Fruit fly (Drosophila melanogaster) whole organism, embryonic: ENCODE results near the gene vari.

Experiments used
- Atf-2 ChIP-seq: fragments of 200-800 bp; sonication (Bioruptor generic); optimal IDR thresholded peaks from 2 replicates; lab custom pipeline; 2016; ENCODE audit warnings: missing biosample characterization, missing genetic modification characterization
- CG1024 ChIP-seq: fragments of 200-800 bp; sonication (Bioruptor generic); IDR thresholded peaks from 2 replicates; pipeline ENCODE4 v1.3.6; 2022; ENCODE audit warnings: missing biosample characterization, missing genetic modification characterization
- CG13287 ChIP-seq: fragments of 200-800 bp; sonication (Bioruptor generic); IDR thresholded peaks from 2 replicates; pipeline ENCODE4 v1.3.6; 2022; ENCODE audit warnings: missing biosample characterization, missing genetic modification characterization; ENCODE audit not compliant: partially characterized antibody
- CG13894 ChIP-seq: fragments of 200-800 bp; sonication (Bioruptor generic); optimal IDR thresholded peaks from 3 replicates; lab custom pipeline; 2018; ENCODE audit warnings: missing biosample characterization, mild to moderate bottlenecking, missing genetic modification characterization, moderate library complexity
- CG17328 ChIP-seq: fragments of 200-800 bp; sonication (Bioruptor generic); IDR thresholded peaks from 2 replicates; pipeline ENCODE4 v1.3.6; 2022; ENCODE audit warnings: missing biosample characterization, missing genetic modification characterization
- CG18476 ChIP-seq: fragments of 200-800 bp; sonication (Bioruptor generic); optimal IDR thresholded peaks from 2 replicates; lab custom pipeline; 2016; ENCODE audit warnings: missing biosample characterization, mild to moderate bottlenecking, missing genetic modification characterization
- CG31388 ChIP-seq: fragments of 200-800 bp; sonication (Bioruptor generic); optimal IDR thresholded peaks from 2 replicates; lab custom pipeline; 2016; ENCODE audit warnings: missing biosample characterization, missing genetic modification characterization
- CG3281 ChIP-seq: fragments of 200-800 bp; sonication (Bioruptor generic); optimal IDR thresholded peaks from 3 replicates; lab custom pipeline; 2017; ENCODE audit warnings: missing biosample characterization, mild to moderate bottlenecking, missing genetic modification characterization
- CG4282 ChIP-seq: fragments of 200-800 bp; sonication (Bioruptor generic); optimal IDR thresholded peaks from 2 replicates; lab custom pipeline; 2016; ENCODE audit warnings: missing biosample characterization, missing genetic modification characterization
- CG6791 ChIP-seq: fragments of 200-800 bp; sonication (Bioruptor generic); IDR thresholded peaks from 3 replicates; pipeline ENCODE4 v1.3.6; 2022; ENCODE audit warnings: missing biosample characterization, missing genetic modification characterization; ENCODE audit not compliant: partially characterized antibody
- CG7745 ChIP-seq: fragments of 200-800 bp; sonication (Bioruptor generic); optimal IDR thresholded peaks from 2 replicates; lab custom pipeline; 2018; ENCODE audit warnings: missing biosample characterization, mild to moderate bottlenecking, missing genetic modification characterization, moderate library complexity
- CG9215 ChIP-seq: fragments of 200-800 bp; sonication (Bioruptor generic); IDR thresholded peaks from 2 replicates; pipeline ENCODE4 v1.3.6; 2022; ENCODE audit warnings: missing biosample characterization, missing genetic modification characterization
- CG9817 ChIP-seq: fragments of 200-800 bp; sonication (Bioruptor generic); optimal IDR thresholded peaks from 2 replicates; lab custom pipeline; 2018; ENCODE audit warnings: missing biosample characterization, mild to moderate bottlenecking, missing genetic modification characterization, moderate library complexity
- D ChIP-seq, 2 experiments: fragments of 200-800 bp in 1 of 2; fragments of >200 bp in 1 of 2; sonication (Bioruptor generic) in 1 of 2; optimal IDR thresholded peaks; 2 replicates in 1 of 2; 3 replicates in 1 of 2; lab custom pipeline; 2017; ENCODE audit warnings: mild to moderate bottlenecking in 1 of 2, missing biosample characterization in 1 of 2, missing genetic modification characterization in 1 of 2, missing genetic modification reagents in 1 of 2
- D19B ChIP-seq: fragments of 200-800 bp; sonication (Bioruptor generic); optimal IDR thresholded peaks from 2 replicates; lab custom pipeline; 2017; ENCODE audit warnings: missing biosample characterization, mild to moderate bottlenecking, missing genetic modification characterization
- Eip74EF ChIP-seq, 2 experiments: fragments of 200-800 bp in 1 of 2; fragments of >200 bp in 1 of 2; sonication (Bioruptor generic) in 1 of 2; optimal IDR thresholded peaks; 2 replicates each; lab custom pipeline; 2017 to 2019; ENCODE audit warnings: missing biosample characterization in 2 of 2, missing genetic modification characterization in 2 of 2, mild to moderate bottlenecking in 1 of 2, moderate library complexity in 1 of 2
- Elba2 ChIP-seq: fragments of 200-800 bp; sonication (Bioruptor generic); optimal IDR thresholded peaks from 3 replicates; lab custom pipeline; 2016; ENCODE audit warnings: missing biosample characterization, missing genetic modification characterization
- Hr3 ChIP-seq: fragments of 200-800 bp; sonication (Bioruptor generic); optimal IDR thresholded peaks from 3 replicates; lab custom pipeline; 2016; ENCODE audit warnings: missing biosample characterization, missing genetic modification characterization
- Hsf ChIP-seq: fragments of 200-800 bp; sonication (Bioruptor generic); optimal IDR thresholded peaks from 3 replicates; lab custom pipeline; 2016; ENCODE audit warnings: missing biosample characterization, missing genetic modification characterization
- Med ChIP-seq: fragments of 200-800 bp; sonication (Bioruptor generic); peaks from one replicate; lab custom pipeline; 2016; ENCODE audit warnings: missing biosample characterization, missing genetic modification characterization, mild to moderate bottlenecking, inconsistent platforms, moderate library complexity
- Myb ChIP-seq: fragments of 200-800 bp; sonication (Bioruptor generic); optimal IDR thresholded peaks from 2 replicates; lab custom pipeline; 2016; ENCODE audit warnings: missing biosample characterization, missing genetic modification characterization
- NfI ChIP-seq: fragments of 200-800 bp; sonication (Bioruptor generic); optimal IDR thresholded peaks from 3 replicates; lab custom pipeline; 2018; ENCODE audit warnings: missing biosample characterization, mild to moderate bottlenecking, missing genetic modification characterization, moderate library complexity
- Pdp1 ChIP-seq, 2 experiments: fragments of 200-800 bp; sonication (Bioruptor generic); optimal IDR thresholded peaks; 3 replicates each; lab custom pipeline; 2016; ENCODE audit warnings: missing biosample characterization in 2 of 2, missing genetic modification characterization in 2 of 2, mild to moderate bottlenecking in 1 of 2, moderate library complexity in 1 of 2
- Ptx1 ChIP-seq: fragments of 200-800 bp; sonication (Bioruptor generic); IDR thresholded peaks from 2 replicates; pipeline ENCODE4 v1.3.6; 2022; ENCODE audit warnings: missing biosample characterization, missing genetic modification characterization
- TFAM ChIP-seq: fragments of 200-800 bp; sonication (Bioruptor generic); optimal IDR thresholded peaks from 2 replicates; lab custom pipeline; 2017; ENCODE audit warnings: missing biosample characterization, missing genetic modification characterization, inconsistent platforms
- Usf ChIP-seq: fragments of 200-800 bp; sonication (Bioruptor generic); optimal IDR thresholded peaks from 2 replicates; lab custom pipeline; 2017; ENCODE audit warnings: missing genotype, missing biosample characterization, missing genetic modification characterization
- cg ChIP-seq: fragments of 200-800 bp; sonication (Bioruptor generic); optimal IDR thresholded peaks from 3 replicates; lab custom pipeline; 2019; ENCODE audit warnings: missing biosample characterization, mild to moderate bottlenecking, missing genetic modification characterization, moderate library complexity
- chif ChIP-seq, 2 experiments: fragments of 200-800 bp; sonication (Bioruptor generic); optimal IDR thresholded peaks; 3 replicates each; lab custom pipeline; 2016; ENCODE audit warnings: missing biosample characterization in 2 of 2, missing genetic modification characterization in 2 of 2
- chinmo ChIP-seq: fragments of 200-800 bp; sonication (Bioruptor generic); IDR thresholded peaks from 4 replicates; pipeline ENCODE4 v1.3.6; 2022; ENCODE audit warnings: missing biosample characterization, missing genetic modification characterization; ENCODE audit not compliant: partially characterized antibody
- exex ChIP-seq: fragments of 200-800 bp; sonication (Bioruptor generic); optimal IDR thresholded peaks from 4 replicates; lab custom pipeline; 2018; ENCODE audit warnings: missing biosample characterization, mild to moderate bottlenecking, missing genetic modification characterization, moderate library complexity
- hkb ChIP-seq, 2 experiments: fragments of 200-800 bp in 1 of 2; fragments of >200 bp in 1 of 2; sonication (Bioruptor generic) in 1 of 2; IDR thresholded peaks in 1 of 2; optimal IDR thresholded peaks in 1 of 2; 2 replicates each; pipeline versions ENCODE4 v1.3.6 to Lab custom; 2017 to 2022; ENCODE audit warnings: missing biosample characterization in 1 of 2, missing genetic modification characterization in 1 of 2
- kni ChIP-seq: fragments of 200-800 bp; sonication (Bioruptor generic); optimal IDR thresholded peaks from 3 replicates; lab custom pipeline; 2017; ENCODE audit warnings: mild to moderate bottlenecking, missing biosample characterization, missing genetic modification reagents, missing genetic modification characterization
- lab ChIP-seq: fragments of 200-800 bp; sonication (Bioruptor generic); optimal IDR thresholded peaks from 3 replicates; lab custom pipeline; 2017; ENCODE audit warnings: missing biosample characterization, missing genetic modification characterization, mild to moderate bottlenecking, moderate library complexity, missing genetic modification reagents
- onecut ChIP-seq: fragments of 200-800 bp; sonication (Bioruptor generic); IDR thresholded peaks from 2 replicates; pipeline ENCODE4 v1.3.6; 2022; ENCODE audit warnings: missing biosample characterization, missing genetic modification characterization
- pros ChIP-seq: fragments of 200-800 bp; sonication (Bioruptor generic); optimal IDR thresholded peaks from 3 replicates; lab custom pipeline; 2019; ENCODE audit warnings: missing biosample characterization, mild to moderate bottlenecking, missing genetic modification characterization, moderate library complexity
- pum ChIP-seq: fragments of 200-800 bp; sonication (Bioruptor generic); optimal IDR thresholded peaks from 2 replicates; lab custom pipeline; 2016; ENCODE audit warnings: missing biosample characterization, missing genetic modification characterization
- ro ChIP-seq: fragments of 200-800 bp; sonication (Bioruptor generic); IDR thresholded peaks from 2 replicates; pipeline ENCODE4 v1.3.6; 2022; ENCODE audit warnings: missing biosample characterization, missing genetic modification characterization
- sd ChIP-seq: fragments of 200-800 bp; sonication (Bioruptor generic); optimal IDR thresholded peaks from 3 replicates; lab custom pipeline; 2018; ENCODE audit warnings: missing biosample characterization, mild to moderate bottlenecking, missing genetic modification characterization, moderate library complexity
- sens ChIP-seq: fragments of 200-800 bp; sonication (Bioruptor generic); peaks from one replicate; lab custom pipeline; 2016; ENCODE audit warnings: missing biosample characterization, missing genetic modification characterization
- stc ChIP-seq: fragments of 200-800 bp; sonication (Bioruptor generic); IDR thresholded peaks from 2 replicates; pipeline ENCODE4 v1.3.6; 2022; ENCODE audit warnings: missing biosample characterization, missing genetic modification characterization
- tup ChIP-seq: fragments of 200-800 bp; sonication (Bioruptor generic); optimal IDR thresholded peaks from 2 replicates; lab custom pipeline; 2016; ENCODE audit warnings: missing biosample characterization, mild to moderate bottlenecking, missing genetic modification characterization, moderate library complexity
- twi ChIP-seq: fragments of 200-800 bp; optimal IDR thresholded peaks from 2 replicates; lab custom pipeline; 2019; ENCODE audit warnings: missing biosample characterization, mild to moderate bottlenecking, missing genetic modification characterization, moderate library complexity
- tx ChIP-seq: fragments of 200-800 bp; sonication (Bioruptor generic); optimal IDR thresholded peaks from 2 replicates; lab custom pipeline; 2016; ENCODE audit warnings: missing biosample characterization, missing genetic modification characterization
- vvl ChIP-seq: fragments of 200-800 bp; sonication (Bioruptor generic); IDR thresholded peaks from 2 replicates; pipeline ENCODE4 v1.3.6; 2022; ENCODE audit warnings: missing biosample characterization, missing genetic modification characterization
- zfh1 ChIP-seq: fragments of 200-800 bp; sonication (Bioruptor generic); IDR thresholded peaks from 3 replicates; pipeline ENCODE4 v1.3.6; 2022; ENCODE audit warnings: missing biosample characterization, missing genetic modification characterization
- zfh2 ChIP-seq: fragments of 200-800 bp; sonication (Bioruptor generic); optimal IDR thresholded peaks from 2 replicates; lab custom pipeline; 2016; ENCODE audit warnings: missing biosample characterization, missing genetic modification characterization

Gene vari

dm6 chr2L:20797515-20797847 lies 639 bp upstream of the vari start, which contains the start of gene CG9328 (continued):
- peak; percentile 51; the same call in 1 of the 2 replicates for TF ChIP-seq onecut (GFP tag; lab: Robert Waterston, UW)
- no peak for TF ChIP-seq CG1024
- TF ChIP-seq, all 482 proteins: peak for 206

- TF ChIP-seq Atf-2 (GFP tag; lab: Kevin White, UChicago) (no peak), CG13894 (peak; percentile 74), zfh1 (GFP tag; lab: Robert Waterston, UW) (0 out of 3 replicates have a peak, but pooled peaks have one; percentile 4), cg (GFP tag; lab: Kevin White, UChicago) (peak; percentile 12), CG4282 (GFP tag; lab: Kevin White, UChicago) (no peak), Pdp1 (GFP tag; optimal IDR thresholded peaks at IDR 0.05; lab: Kevin White, UChicago) (peak in 1 of 2 experiments; percentile 64), Myb (GFP tag; lab: Kevin White, UChicago) (no peak), Elba2 (GFP tag; lab: Kevin White, UChicago) (peak; percentile 54), NfI (no peak)
These were observed 1.1 kb downstream of the vari start for dm6 chr2L:20795774-20796173.

- TF ChIP-seq Med (peak; percentile 15), tup (no peak), exex (tag; lab: Kevin White, UChicago) (no peak), kni (peak; percentile 22), tx (GFP tag; lab: Kevin White, UChicago) (no peak), Eip74EF (GFP tag; optimal IDR thresholded peaks at IDR 0.05; lab: Kevin White, UChicago) (no peak), CG7745 (tag; lab: Kevin White, UChicago) (no peak), pum (no peak), stc (no peak), D (optimal IDR thresholded peaks at IDR 0.05; lab: Kevin White, UChicago) (no peak), D (GFP tag; optimal IDR thresholded peaks at IDR 0.05; lab: Kevin White, UChicago) (no peak), CG13287 (GFP tag; lab: Robert Waterston, UW) (no peak), CG18476 (GFP tag; lab: Kevin White, UChicago) (no peak), sd (tag; lab: Kevin White, UChicago) (no peak), CG9817 (tag; lab: Kevin White, UChicago) (no peak), twi (tag; lab: Kevin White, UChicago) (no peak), CG3281 (GFP tag; lab: Kevin White, UChicago) (no peak), pros (peak; percentile 64), Ptx1 (GFP tag; lab: Robert Waterston, UW) (no peak), Pdp1 (GFP tag; optimal IDR thresholded peaks at IDR 0.05; lab: Kevin White, UChicago) (peak in 1 of 2 experiments; percentile 56), TFAM (GFP tag; lab: Kevin White, UChicago) (no peak), CG31388 (GFP tag; lab: Kevin White, UChicago) (no peak), chinmo (peak; percentile 66; the same call in 2 of the 4 replicates), CG6791 (GFP tag; lab: Robert Waterston, UW) (peak; percentile 25; the same call in 1 of the 3 replicates), zfh2 (GFP tag; lab: Kevin White, UChicago) (no peak), sens (GFP tag; lab: Kevin White, UChicago) (peak; percentile 24), Hsf (GFP tag; lab: Kevin White, UChicago) (no peak), hkb (optimal IDR thresholded peaks at IDR 0.05; lab: Kevin White, UChicago) (no peak), hkb (GFP tag; IDR thresholded peaks at IDR 0.05; lab: Robert Waterston, UW) (no peak), Usf (GFP tag; lab: Kevin White, UChicago) (no peak), ro (GFP tag; lab: Robert Waterston, UW) (no peak), Hr3 (GFP tag; lab: Kevin White, UChicago) (no peak), Atf-2 (GFP tag; lab: Kevin White, UChicago) (no peak), CG17328 (GFP tag; lab: Robert Waterston, UW) (no peak), lab (GFP tag; lab: Kevin White, UChicago) (no peak), CG9215 (GFP tag; lab: Robert Waterston, UW) (no peak), vvl (peak; percentile 60; the same call in 1 of the 2 replicates), D19B (GFP tag; lab: Kevin White, UChicago) (no peak), CG13894 (peak; percentile 9), chif (GFP tag; optimal IDR thresholded peaks at IDR 0.05; lab: Kevin White, UChicago) (no peak)
These were observed 2.2 kb downstream of the vari start for dm6 chr2L:20794656-20795055.
